Worm (Caenorhabditis elegans): ENCODE measurements around the gene C29E4.12.
A peak's percentile ranks its signal among the peaks of the same experiment; 100 is the strongest.

C29E4.12 gene

ce11 chrIII:7953208-7953607 lies 12.3 kb downstream of the C29E4.12 start, which contains the start of gene let-754:
let-754 (minus strand) TSS chrIII:7953308.
- TF ChIP-seq nhr-76 (tag; optimal IDR thresholded peaks at IDR 0.05) = no peak
- TF ChIP-seq lin-39 (tag; optimal IDR thresholded peaks at IDR 0.05) = no peak
- TF ChIP-seq R02D3.7 (tag; optimal IDR thresholded peaks at IDR 0.05) = no peak
- TF ChIP-seq ceh-82 (tag; optimal IDR thresholded peaks at IDR 0.05) = no peak
- TF ChIP-seq nhr-77 (tag; optimal IDR thresholded peaks at IDR 0.05) = no peak
- no peak for TF ChIP-seq elt-2 (tag; optimal IDR thresholded peaks at IDR 0.05)
- TF ChIP-seq nhr-25 (tag; optimal IDR thresholded peaks at IDR 0.05) = no peak
- no peak for TF ChIP-seq fos-1 (tag; optimal IDR thresholded peaks at IDR 0.05)
- no peak for TF ChIP-seq nhr-28 (tag; optimal IDR thresholded peaks at IDR 0.05)
- TF ChIP-seq nhr-11 (tag; optimal IDR thresholded peaks at IDR 0.05) = no peak
- no peak for TF ChIP-seq daf-12 (tag; optimal IDR thresholded peaks at IDR 0.05)
- no peak for TF ChIP-seq unc-62 (GFP tag; optimal IDR thresholded peaks at IDR 0.05)
- TF ChIP-seq eor-1 (tag; optimal IDR thresholded peaks at IDR 0.05) = no peak
- no peak for TF ChIP-seq nhr-237 (tag; optimal IDR thresholded peaks at IDR 0.05)
- no peak for TF ChIP-seq sea-2 (GFP tag; optimal IDR thresholded peaks at IDR 0.05)
- TF ChIP-seq pqm-1 (tag; optimal IDR thresholded peaks at IDR 0.05) = no peak

ce11 chrIII:7956965-7957364 lies 16.0 kb downstream of the C29E4.12 start, which contains the start of gene C29E4.9:
C29E4.9 (minus strand) TSS chrIII:7957065.
- TF ChIP-seq fkh-2 (tag; optimal IDR thresholded peaks at IDR 0.05) (no peak), aly-2 (tag; optimal IDR thresholded peaks at IDR 0.05) (no peak), eor-1 (tag; optimal IDR thresholded peaks at IDR 0.05) (no peak), ceh-28 (tag; optimal IDR thresholded peaks at IDR 0.05) (no peak), nhr-237 (tag; optimal IDR thresholded peaks at IDR 0.05) (no peak), tbx-2 (tag; optimal IDR thresholded peaks at IDR 0.05) (no peak), pqm-1 (tag; optimal IDR thresholded peaks at IDR 0.05) (no peak), jun-1 (tag; optimal IDR thresholded peaks at IDR 0.05) (no peak), pha-4 (tag; optimal IDR thresholded peaks at IDR 0.05) (no peak), fos-1 (tag; optimal IDR thresholded peaks at IDR 0.05) (no peak), snpc-4 (tag; optimal IDR thresholded peaks at IDR 0.05) (no peak), sea-2 (GFP tag; optimal IDR thresholded peaks at IDR 0.05) (no peak), ceh-9 (tag; optimal IDR thresholded peaks at IDR 0.05) (no peak), nhr-11 (tag; optimal IDR thresholded peaks at IDR 0.05) (no peak), unc-62 (GFP tag; optimal IDR thresholded peaks at IDR 0.05) (no peak), ZK546.5 (tag; optimal IDR thresholded peaks at IDR 0.05) (no peak), hmg-11 (tag; optimal IDR thresholded peaks at IDR 0.05) (no peak), elt-1 (tag; optimal IDR thresholded peaks at IDR 0.05) (no peak), ceh-16 (tag; optimal IDR thresholded peaks at IDR 0.05) (no peak), elt-3 (tag; optimal IDR thresholded peaks at IDR 0.05) (no peak)

ce11 chrIII:7958085-7958484 lies 17.1 kb downstream of the C29E4.12 start, which contains the start of gene C29E4.11:
C29E4.11 (minus strand) TSS chrIII:7958114.
- TF ChIP-seq pha-4 (tag; optimal IDR thresholded peaks at IDR 0.05) = peak; percentile 66
- peak; percentile 32 for TF ChIP-seq nfya-1 (tag; optimal IDR thresholded peaks at IDR 0.05; ENCODE audit: insufficient read depth)
- TF ChIP-seq nhr-28 (tag; optimal IDR thresholded peaks at IDR 0.05) = no peak
- no peak for TF ChIP-seq ama-1 (optimal IDR thresholded peaks at IDR 0.05)
- no peak for TF ChIP-seq mdl-1 (tag; optimal IDR thresholded peaks at IDR 0.05)
- no peak for TF ChIP-seq nhr-67 (tag; optimal IDR thresholded peaks at IDR 0.05)
- TF ChIP-seq nhr-12 (tag; optimal IDR thresholded peaks at IDR 0.05) = no peak
- TF ChIP-seq lin-39 (tag; optimal IDR thresholded peaks at IDR 0.05) = no peak
- TF ChIP-seq fkh-10 (GFP tag; optimal IDR thresholded peaks at IDR 0.05) = no peak
- TF ChIP-seq fkh-2 (tag; optimal IDR thresholded peaks at IDR 0.05) = no peak
- TF ChIP-seq nhr-23 (tag; optimal IDR thresholded peaks at IDR 0.05) = peak; percentile 30
- TF ChIP-seq lsy-12 (tag; optimal IDR thresholded peaks at IDR 0.05) = no peak
- no peak for TF ChIP-seq sea-2 (GFP tag; optimal IDR thresholded peaks at IDR 0.05)
- no peak for TF ChIP-seq eor-1 (tag; optimal IDR thresholded peaks at IDR 0.05)
- no peak for TF ChIP-seq nhr-43 (tag; optimal IDR thresholded peaks at IDR 0.05; ENCODE audit: poor library complexity, severe bottlenecking)
- TF ChIP-seq jun-1 (tag; optimal IDR thresholded peaks at IDR 0.05) = no peak
- TF ChIP-seq R02D3.7 (tag; optimal IDR thresholded peaks at IDR 0.05) = no peak
- no peak for TF ChIP-seq nhr-76 (tag; optimal IDR thresholded peaks at IDR 0.05)
- TF ChIP-seq egl-5 (tag; optimal IDR thresholded peaks at IDR 0.05) = no peak
- TF ChIP-seq unc-39 (tag; optimal IDR thresholded peaks at IDR 0.05) = no peak
- no peak for TF ChIP-seq tbx-2 (tag; optimal IDR thresholded peaks at IDR 0.05)
- no peak for TF ChIP-seq elt-1 (tag; optimal IDR thresholded peaks at IDR 0.05)
- no peak for TF ChIP-seq ceh-28 (tag; optimal IDR thresholded peaks at IDR 0.05)
- no peak for TF ChIP-seq elt-2 (tag; optimal IDR thresholded peaks at IDR 0.05)
